Worm (Caenorhabditis elegans) whole organism, mixed stage, embryonic: ENCODE results near the gene T25B9.1.

ENCODE experiments used
- M03D4.4 ChIP-seq: sonication (generic microtip); optimal IDR thresholded peaks from 2 replicates; lab custom pipeline; 2017; ENCODE audit warnings: mild to moderate bottlenecking, missing genetic modification characterization, missing compliant biosample characterization
- bed-3 ChIP-seq: fragments of 200-800 bp; sonication (Bioruptor generic); optimal IDR thresholded peaks from 3 replicates; lab custom pipeline; 2018; ENCODE audit warnings: mild to moderate bottlenecking, missing genetic modification characterization, moderate library complexity, missing compliant biosample characterization
- ceh-43 ChIP-seq: fragments of 200-800 bp; sonication (Bioruptor generic); optimal IDR thresholded peaks from 2 replicates; lab custom pipeline; 2018; ENCODE audit warnings: mild to moderate bottlenecking, missing genetic modification characterization, moderate library complexity, missing compliant biosample characterization
- ceh-83 ChIP-seq: fragments of 200-800 bp; sonication (Bioruptor generic); optimal IDR thresholded peaks from 2 replicates; lab custom pipeline; 2018; ENCODE audit warnings: mild to moderate bottlenecking, missing genetic modification characterization, missing compliant biosample characterization
- ces-1 ChIP-seq: fragments of 150-350 bp; optimal IDR thresholded peaks from 2 replicates; lab custom pipeline; 2014; ENCODE audit warnings: missing biosample characterization, missing genetic modification reagents, missing genetic modification characterization
- cnd-1 ChIP-seq: fragments of 200-800 bp; sonication (Bioruptor generic); optimal IDR thresholded peaks from 2 replicates; lab custom pipeline; 2018; ENCODE audit warnings: mild to moderate bottlenecking, missing genetic modification characterization, missing compliant biosample characterization
- drap-1 ChIP-seq: fragments of 200-800 bp; sonication (Bioruptor generic); optimal IDR thresholded peaks from 3 replicates; lab custom pipeline; 2018; ENCODE audit warnings: mild to moderate bottlenecking, missing genetic modification characterization, missing compliant biosample characterization
- elt-1 ChIP-seq: sonication (generic microtip); optimal IDR thresholded peaks from 2 replicates; lab custom pipeline; 2017; ENCODE audit warnings: missing genetic modification characterization, mild to moderate bottlenecking, missing compliant biosample characterization, antibody characterized with exemption, moderate library complexity, borderline replicate concordance; ENCODE audit not compliant: insufficient read depth
- elt-3 ChIP-seq: fragments of 150-350 bp; optimal IDR thresholded peaks from 2 replicates; lab custom pipeline; 2014; ENCODE audit warnings: missing biosample characterization, missing genetic modification characterization
- flh-1 ChIP-seq: fragments of 200-800 bp; sonication (Bioruptor generic); optimal IDR thresholded peaks from 2 replicates; lab custom pipeline; 2018; ENCODE audit warnings: mild to moderate bottlenecking, missing genetic modification characterization, moderate library complexity, missing compliant biosample characterization
- hlh-1 ChIP-seq: fragments of 150-350 bp; optimal IDR thresholded peaks from 2 replicates; lab custom pipeline; 2014; ENCODE audit warnings: missing biosample characterization, missing genetic modification reagents, missing genetic modification characterization
- lin-13 ChIP-seq: fragments of 150-350 bp; optimal IDR thresholded peaks from 2 replicates; lab custom pipeline; 2014; ENCODE audit warnings: missing biosample characterization, missing genetic modification characterization
- lin-32 ChIP-seq: fragments of 200-800 bp; sonication (Bioruptor generic); optimal IDR thresholded peaks from 2 replicates; lab custom pipeline; 2018; ENCODE audit warnings: mild to moderate bottlenecking, missing genetic modification characterization, missing compliant biosample characterization
- lsy-2 ChIP-seq: fragments of 150-350 bp; optimal IDR thresholded peaks from 2 replicates; lab custom pipeline; 2014; ENCODE audit warnings: missing biosample characterization, missing genetic modification characterization
- mab-5 ChIP-seq: fragments of 150-350 bp; optimal IDR thresholded peaks from 2 replicates; lab custom pipeline; 2014; ENCODE audit warnings: missing biosample characterization, missing genetic modification characterization
- mep-1 ChIP-seq: fragments of 150-350 bp; optimal IDR thresholded peaks from 2 replicates; lab custom pipeline; 2017; ENCODE audit warnings: missing biosample characterization, missing genetic modification reagents, missing genetic modification characterization, inconsistent platforms
- mls-2 ChIP-seq: sonication (generic microtip); optimal IDR thresholded peaks from 2 replicates; lab custom pipeline; 2016; ENCODE audit warnings: mild to moderate bottlenecking, missing genetic modification characterization, moderate library complexity, missing compliant biosample characterization
- nhr-12 ChIP-seq: fragments of 150-350 bp; optimal IDR thresholded peaks from 2 replicates; lab custom pipeline; 2014; ENCODE audit warnings: missing biosample characterization, missing genetic modification characterization
- nhr-2 ChIP-seq: fragments of 150-350 bp; optimal IDR thresholded peaks from 2 replicates; lab custom pipeline; 2014; ENCODE audit warnings: missing biosample characterization, missing genetic modification characterization
- nhr-237 ChIP-seq: fragments of 150-350 bp; optimal IDR thresholded peaks from 2 replicates; lab custom pipeline; 2014; ENCODE audit warnings: missing biosample characterization, missing genetic modification characterization
- nhr-28 ChIP-seq: fragments of 150-350 bp; optimal IDR thresholded peaks from 2 replicates; lab custom pipeline; 2014; ENCODE audit warnings: missing biosample characterization, missing genetic modification characterization
- pha-4 ChIP-seq: fragments of 150-350 bp; optimal IDR thresholded peaks from 2 replicates; lab custom pipeline; 2018; ENCODE audit warnings: missing biosample characterization, missing genetic modification reagents, missing genetic modification characterization
- sem-2 ChIP-seq: fragments of 200-800 bp; sonication (Bioruptor generic); optimal IDR thresholded peaks from 2 replicates; lab custom pipeline; 2018; ENCODE audit warnings: mild to moderate bottlenecking, missing genetic modification characterization, missing compliant biosample characterization
- sptf-1 ChIP-seq: sonication (generic microtip); optimal IDR thresholded peaks from 2 replicates; lab custom pipeline; 2017; ENCODE audit warnings: mild to moderate bottlenecking, missing genetic modification characterization, moderate library complexity, missing compliant biosample characterization
- unc-39 ChIP-seq: fragments of 150-350 bp; optimal IDR thresholded peaks from 2 replicates; lab custom pipeline; 2014; ENCODE audit warnings: missing biosample characterization, missing genetic modification characterization
- zip-8 ChIP-seq: fragments of 150-350 bp; optimal IDR thresholded peaks from 2 replicates; lab custom pipeline; 2014; ENCODE audit warnings: missing biosample characterization, missing genetic modification characterization

T25B9.1 gene

ce11 chrIV:10738328-10738727, 11.6 kb downstream of the T25B9.1 start, which contains the start of gene ssp-34:
TSS of gene ssp-34 (minus strand) at chrIV:10738602.
- no peak for TF ChIP-seq lin-13 (tag; lab: Kevin White, UChicago)
- TF ChIP-seq mep-1 (tag; lab: Kevin White, UChicago) = no peak
- TF ChIP-seq nhr-28 (tag; lab: Kevin White, UChicago) = no peak
- TF ChIP-seq cnd-1 (tag; lab: Kevin White, UChicago) = no peak
- TF ChIP-seq lin-32 (GFP tag; lab: Kevin White, UChicago) = no peak
- TF ChIP-seq nhr-12 (tag; lab: Kevin White, UChicago) = no peak
- TF ChIP-seq elt-3 (tag; lab: Kevin White, UChicago) = no peak
- TF ChIP-seq, all 35 proteins: peak for 0

DNA sequence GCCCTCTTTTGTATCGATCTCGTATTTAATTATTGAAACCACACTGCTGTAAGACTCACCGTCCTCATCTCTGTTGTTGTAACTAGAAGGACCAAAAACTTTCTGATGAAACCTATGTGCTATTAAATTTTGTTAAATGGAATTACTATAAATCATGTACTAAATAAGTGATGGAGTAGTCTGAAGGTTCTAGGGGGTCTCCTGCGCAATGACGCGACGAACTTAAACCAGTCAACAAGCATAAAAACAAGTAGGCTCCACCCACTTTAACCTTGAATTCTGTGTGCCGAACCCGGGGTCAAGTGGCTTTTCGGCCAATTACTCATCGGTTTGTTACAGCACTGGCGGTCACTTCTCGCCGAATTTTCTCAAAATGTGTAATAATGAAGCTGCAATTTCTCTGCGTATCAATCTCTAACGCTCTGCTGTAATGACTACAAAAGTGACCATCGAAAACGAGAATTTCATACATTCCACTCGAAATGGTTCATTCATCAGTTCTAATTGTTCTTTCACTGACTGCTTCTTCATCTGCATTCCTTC, 12.9 kb downstream of the T25B9.1 start, which contains the start of gene grl-21:
grl-21 (plus strand) TSS at position 464 of the 543 bp plus-strand sequence.
- no peak for TF ChIP-seq bed-3 (GFP tag; lab: Kevin White, UChicago)
- no peak for TF ChIP-seq ceh-83 (GFP tag; lab: Kevin White, UChicago)
- TF ChIP-seq pha-4 (tag; lab: Kevin White, UChicago) = no peak
- TF ChIP-seq elt-1 (tag; lab: Kevin White, UChicago) = no peak
- TF ChIP-seq, all 35 proteins: peak for 0

DNA sequence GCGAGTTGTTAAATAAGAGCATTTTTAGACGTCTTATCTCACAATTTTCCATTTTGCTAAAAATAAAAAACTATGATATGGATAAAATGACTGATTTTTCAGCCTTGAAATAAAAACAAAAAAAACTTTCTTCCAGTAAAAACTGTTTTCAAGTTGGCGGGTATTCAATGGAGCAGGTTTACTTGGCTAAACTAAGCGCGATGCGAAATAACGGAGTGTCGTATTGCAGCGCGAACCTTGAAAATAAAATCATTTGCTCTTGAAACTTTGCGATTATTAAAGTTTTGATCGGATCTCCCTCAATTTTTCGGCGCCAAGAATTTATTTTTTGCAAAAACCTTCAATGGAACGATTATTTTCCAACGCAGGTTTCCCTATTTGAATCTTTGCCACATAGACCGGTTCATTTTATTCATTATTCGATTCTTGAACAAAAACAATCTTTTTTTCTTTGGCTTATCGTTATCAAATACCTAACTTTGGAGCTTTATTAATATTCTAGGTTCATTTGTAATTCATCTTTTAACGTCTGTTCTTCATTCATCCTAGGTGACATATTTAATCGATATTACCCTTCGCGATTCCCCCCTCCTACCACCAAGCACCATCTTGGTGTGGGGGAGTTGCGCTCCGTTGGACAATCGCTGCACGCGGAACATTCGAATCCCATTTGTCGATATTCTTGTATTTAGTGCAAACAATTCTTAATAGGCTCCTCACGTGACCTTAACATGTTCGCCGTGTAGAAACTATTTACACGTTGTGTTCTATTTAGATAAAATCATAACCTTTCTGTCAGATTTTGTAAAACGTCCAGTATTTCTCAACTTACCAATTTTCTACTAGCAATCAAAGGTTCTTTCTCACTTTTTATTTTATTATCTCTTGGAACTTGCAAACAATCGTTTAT, 15.2 kb downstream of the T25B9.1 start, which contains the start of the genes orc-5 and cyb-1:
orc-5 (minus strand) TSS at position 62 of the 910 bp plus-strand sequence.
cyb-1 (plus strand) TSS at position 690 of the 910 bp plus-strand sequence.
- no peak for TF ChIP-seq drap-1 (GFP tag; lab: Kevin White, UChicago)
- peak; percentile 39 for TF ChIP-seq hlh-1 (tag; lab: Kevin White, UChicago)
- peak; percentile 55 for TF ChIP-seq ces-1 (GFP tag; lab: Kevin White, UChicago)
- peak; percentile 71 for TF ChIP-seq mep-1 (tag; lab: Kevin White, UChicago)
- TF ChIP-seq pha-4 (tag; lab: Kevin White, UChicago) = peak; percentile 54
- TF ChIP-seq mls-2 = no peak
- TF ChIP-seq ceh-43 (GFP tag; lab: Kevin White, UChicago) = no peak
- peak; percentile 47 for TF ChIP-seq lsy-2 (tag; lab: Kevin White, UChicago)
- peak; percentile 7 for TF ChIP-seq ceh-83 (GFP tag; lab: Kevin White, UChicago)
- TF ChIP-seq unc-39 (tag; lab: Kevin White, UChicago) = no peak
- TF ChIP-seq mab-5 (tag; lab: Kevin White, UChicago) = peak; percentile 24
- TF ChIP-seq nhr-237 (tag; lab: Kevin White, UChicago) = peak; percentile 57
- TF ChIP-seq sptf-1 = peak; percentile 42
- peak; percentile 40 for TF ChIP-seq lin-13 (tag; lab: Kevin White, UChicago)

ce11 chrIV:10727734-10728133, 22.2 kb downstream of the T25B9.1 start, which contains the start of gene ZC168.2:
TSS of gene ZC168.2 (plus strand) at chrIV:10728034.
- TF ChIP-seq nhr-2 = peak; percentile 7
- TF ChIP-seq sem-2 (GFP tag; lab: Kevin White, UChicago) = no peak

DNA sequence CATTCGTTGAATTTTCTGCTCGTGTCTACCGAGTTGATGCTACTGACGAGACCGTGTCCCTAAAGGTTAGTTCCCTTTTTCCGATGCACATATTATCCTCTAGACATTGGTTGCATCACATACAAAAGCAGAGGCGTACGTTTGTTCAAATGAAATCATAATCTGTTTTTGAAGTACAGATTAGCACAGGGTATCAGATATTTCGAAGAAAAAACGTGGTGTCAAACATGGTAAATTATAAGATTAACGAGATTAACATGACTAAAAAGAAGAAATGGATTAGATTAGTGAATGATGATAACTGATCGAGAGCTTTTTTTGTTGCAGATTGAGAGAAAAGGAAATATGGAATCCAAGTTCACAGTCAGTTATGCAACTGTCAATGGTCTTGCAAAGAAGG, 31.1 kb downstream of the T25B9.1 start:
- TF ChIP-seq zip-8 (tag; lab: Kevin White, UChicago) (no peak), M03D4.4 (tag; lab: Kevin White, UChicago) (no peak), flh-1 (GFP tag; lab: Kevin White, UChicago) (no peak), nhr-28 (tag; lab: Kevin White, UChicago) (no peak), elt-3 (tag; lab: Kevin White, UChicago) (no peak), elt-1 (tag; lab: Kevin White, UChicago) (no peak)

- peak; percentile 83 for TF ChIP-seq elt-1 (tag; lab: Kevin White, UChicago)
- TF ChIP-seq lsy-2 (tag; lab: Kevin White, UChicago) = no peak
- TF ChIP-seq, all 35 proteins: peak for 1
These were observed 31.9 kb downstream of the T25B9.1 start for ce11 chrIV:10718075-10718474.
